Worm (Caenorhabditis elegans) whole organism, L4 larva: ENCODE measurements around the gene tat-3.

Source experiments
- F37D6.2 ChIP-seq: sonication (generic microtip); optimal IDR thresholded peaks from 2 replicates; lab custom pipeline; 2016; ENCODE audit warnings: mild to moderate bottlenecking, missing genetic modification characterization, missing compliant biosample characterization
- T20F7.1 ChIP-seq: fragments of 200-800 bp; sonication (Bioruptor generic); optimal IDR thresholded peaks from 2 replicates; lab custom pipeline; 2018; ENCODE audit warnings: mild to moderate bottlenecking, missing genetic modification characterization, missing compliant biosample characterization
- T26A8.4 ChIP-seq: fragments of 200-800 bp; sonication (Bioruptor generic); IDR thresholded peaks from 2 replicates; pipeline ENCODE4 v1.3.6; 2022; ENCODE audit warnings: missing genetic modification characterization, missing compliant biosample characterization
- aha-1 ChIP-seq: fragments of 150-350 bp; peaks from one replicate; lab custom pipeline; 2014; ENCODE audit warnings: missing biosample characterization, missing genetic modification characterization
- aly-2 ChIP-seq: sonication (generic microtip); optimal IDR thresholded peaks from 2 replicates; lab custom pipeline; 2018; ENCODE audit warnings: missing biosample characterization, missing genetic modification characterization
- attf-4 ChIP-seq: sonication (generic microtip); optimal IDR thresholded peaks from 3 replicates; lab custom pipeline; 2017; ENCODE audit warnings: missing biosample characterization, missing genetic modification characterization
- ceh-32 ChIP-seq: sonication (generic microtip); optimal IDR thresholded peaks from 2 replicates; lab custom pipeline; 2016; ENCODE audit warnings: mild to moderate bottlenecking, missing genetic modification characterization, missing compliant biosample characterization; ENCODE audit not compliant: poor library complexity
- ceh-62 ChIP-seq: sonication (generic microtip); optimal IDR thresholded peaks from 2 replicates; lab custom pipeline; 2017; ENCODE audit warnings: missing biosample characterization, missing genetic modification characterization
- dmd-6 ChIP-seq: fragments of 200-800 bp; sonication (Bioruptor generic); IDR thresholded peaks from 2 replicates; pipeline ENCODE4 v1.3.6; 2022; ENCODE audit warnings: missing genetic modification reagents, missing genetic modification characterization, missing compliant biosample characterization
- dpl-1 ChIP-seq: fragments of 150-350 bp; optimal IDR thresholded peaks from 2 replicates; lab custom pipeline; 2014; ENCODE audit warnings: missing biosample characterization, missing genetic modification reagents, missing genetic modification characterization
- gei-8 ChIP-seq: fragments of 200-800 bp; sonication (Bioruptor generic); optimal IDR thresholded peaks from 2 replicates; lab custom pipeline; 2018; ENCODE audit warnings: mild to moderate bottlenecking, missing genetic modification characterization, missing compliant biosample characterization
- hlh-11 ChIP-seq: fragments of 200-800 bp; sonication (Bioruptor generic); optimal IDR thresholded peaks from 2 replicates; lab custom pipeline; 2018; ENCODE audit warnings: mild to moderate bottlenecking, missing genetic modification characterization, missing compliant biosample characterization
- hlh-30 ChIP-seq: sonication (generic microtip); optimal IDR thresholded peaks from 2 replicates; lab custom pipeline; 2017; ENCODE audit warnings: antibody characterized with exemption, mild to moderate bottlenecking, missing genetic modification characterization, missing compliant biosample characterization; ENCODE audit not compliant: insufficient read depth
- lin-1 ChIP-seq: fragments of 200-800 bp; sonication (Bioruptor generic); IDR thresholded peaks from 2 replicates; pipeline ENCODE4 v1.3.6; 2022; ENCODE audit warnings: missing genetic modification reagents, missing genetic modification characterization, missing compliant biosample characterization
- lin-13 ChIP-seq: fragments of 150-350 bp; optimal IDR thresholded peaks from 2 replicates; lab custom pipeline; 2014; ENCODE audit warnings: missing biosample characterization, missing genetic modification reagents, missing genetic modification characterization
- madf-5 ChIP-seq, 2 experiments: fragments of 200-800 bp; sonication (Bioruptor generic); IDR thresholded peaks; 2 replicates each; pipeline ENCODE4 v1.3.6; 2022; ENCODE audit warnings: missing compliant biosample characterization in 2 of 2, missing genetic modification characterization in 2 of 2
- mdl-1 ChIP-seq, 2 experiments: fragments of 150-350 bp in 1 of 2; sonication (generic microtip) in 1 of 2; optimal IDR thresholded peaks; 2 replicates each; lab custom pipeline; 2014 to 2017; ENCODE audit warnings: missing biosample characterization in 2 of 2, missing genetic modification characterization in 2 of 2
- nhr-11 ChIP-seq: fragments of 150-350 bp; optimal IDR thresholded peaks from 2 replicates; lab custom pipeline; 2014; ENCODE audit warnings: missing biosample characterization, missing genetic modification characterization
- nhr-25 ChIP-seq: sonication (generic microtip); optimal IDR thresholded peaks from 2 replicates; lab custom pipeline; 2017; ENCODE audit warnings: missing genetic modification characterization, mild to moderate bottlenecking, missing compliant biosample characterization, antibody characterized with exemption, moderate library complexity, borderline replicate concordance; ENCODE audit not compliant: insufficient read depth
- nhr-28 ChIP-seq: fragments of 150-350 bp; optimal IDR thresholded peaks from 2 replicates; lab custom pipeline; 2014; ENCODE audit warnings: missing biosample characterization, missing genetic modification characterization
- nhr-41 ChIP-seq: fragments of 200-800 bp; sonication (Bioruptor generic); IDR thresholded peaks from 2 replicates; pipeline ENCODE4 v1.3.6; 2022; ENCODE audit warnings: missing genetic modification reagents, missing genetic modification characterization, missing compliant biosample characterization
- pqm-1 ChIP-seq: sonication (generic microtip); optimal IDR thresholded peaks from 2 replicates; lab custom pipeline; 2017; ENCODE audit warnings: missing biosample characterization, missing genetic modification characterization
- saeg-2 ChIP-seq: fragments of 200-800 bp; sonication (Bioruptor generic); IDR thresholded peaks from 2 replicates; pipeline ENCODE4 v1.3.6; 2022; ENCODE audit warnings: missing genetic modification reagents, missing genetic modification characterization, missing compliant biosample characterization
- snpc-1.2 ChIP-seq: fragments of 200-800 bp; sonication (Bioruptor generic); IDR thresholded peaks from 2 replicates; pipeline ENCODE4 v1.3.6; 2022; ENCODE audit warnings: missing genetic modification reagents, missing genetic modification characterization, missing compliant biosample characterization
- spr-1 ChIP-seq: sonication (generic microtip); optimal IDR thresholded peaks from 2 replicates; lab custom pipeline; 2016; ENCODE audit warnings: mild to moderate bottlenecking, missing genetic modification characterization, missing compliant biosample characterization
- spr-3 ChIP-seq: fragments of 200-800 bp; sonication (Bioruptor generic); optimal IDR thresholded peaks from 2 replicates; lab custom pipeline; 2018; ENCODE audit warnings: mild to moderate bottlenecking, missing genetic modification characterization, missing compliant biosample characterization
- tag-97 ChIP-seq: fragments of 200-800 bp; sonication (Bioruptor generic); IDR thresholded peaks from 2 replicates; pipeline ENCODE4 v1.3.6; 2022; ENCODE audit warnings: missing genetic modification characterization, missing compliant biosample characterization
- unc-130 ChIP-seq: sonication (generic microtip); optimal IDR thresholded peaks from 2 replicates; lab custom pipeline; 2016; ENCODE audit warnings: missing genetic modification reagents, missing genetic modification characterization, missing compliant biosample characterization
- unc-39 ChIP-seq: sonication (generic microtip); optimal IDR thresholded peaks from 2 replicates; lab custom pipeline; 2017; ENCODE audit warnings: missing biosample characterization, missing genetic modification characterization
- unc-62 ChIP-seq, 3 experiments: fragments of 150-350 bp in 1 of 3; sonication (generic microtip); optimal IDR thresholded peaks in 2 of 3; peaks in 1 of 3; 1 replicate in 1 of 3; 2 replicates in 2 of 3; lab custom pipeline; 2014 to 2017; ENCODE audit warnings: missing biosample characterization in 3 of 3, missing genetic modification characterization in 3 of 3, missing genetic modification reagents in 3 of 3, missing genotype in 1 of 3
- zfp-2 ChIP-seq: sonication (generic microtip); optimal IDR thresholded peaks from 2 replicates; lab custom pipeline; 2016; ENCODE audit warnings: mild to moderate bottlenecking, missing genetic modification characterization, missing compliant biosample characterization
- zip-2 ChIP-seq: fragments of 150-350 bp; optimal IDR thresholded peaks from 2 replicates; lab custom pipeline; 2014; ENCODE audit warnings: missing biosample characterization, missing genetic modification characterization
- ztf-7 ChIP-seq: fragments of 150-350 bp; optimal IDR thresholded peaks from 2 replicates; lab custom pipeline; 2014; ENCODE audit warnings: missing biosample characterization, missing genetic modification characterization

tat-3 gene

DNA sequence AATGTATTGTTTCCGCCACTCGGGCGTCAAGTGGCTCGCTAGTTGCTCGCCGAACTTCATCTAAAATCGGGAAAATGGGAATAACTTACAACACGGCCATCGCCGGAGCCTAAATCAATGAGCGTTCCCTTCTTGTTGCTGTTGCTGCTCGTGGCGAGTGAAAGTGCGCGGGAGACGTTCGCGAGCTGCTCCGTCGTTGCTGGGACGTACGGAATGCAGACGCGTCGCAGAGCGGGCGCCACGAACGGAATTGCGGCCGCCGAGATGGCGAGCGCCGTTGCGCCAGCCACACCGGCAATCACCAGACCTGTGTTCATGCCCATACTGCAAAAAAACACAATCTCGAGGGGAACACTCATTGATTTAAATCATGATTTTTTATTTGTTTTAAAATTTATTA is 24.0 kb downstream of the tat-3 start (continued):
- no peak for TF ChIP-seq T20F7.1 (GFP tag; lab: Kevin White, UChicago)
- TF ChIP-seq T26A8.4 (GFP tag; lab: Robert Waterston, UW): no peak
- TF ChIP-seq nhr-11: no peak

DNA sequence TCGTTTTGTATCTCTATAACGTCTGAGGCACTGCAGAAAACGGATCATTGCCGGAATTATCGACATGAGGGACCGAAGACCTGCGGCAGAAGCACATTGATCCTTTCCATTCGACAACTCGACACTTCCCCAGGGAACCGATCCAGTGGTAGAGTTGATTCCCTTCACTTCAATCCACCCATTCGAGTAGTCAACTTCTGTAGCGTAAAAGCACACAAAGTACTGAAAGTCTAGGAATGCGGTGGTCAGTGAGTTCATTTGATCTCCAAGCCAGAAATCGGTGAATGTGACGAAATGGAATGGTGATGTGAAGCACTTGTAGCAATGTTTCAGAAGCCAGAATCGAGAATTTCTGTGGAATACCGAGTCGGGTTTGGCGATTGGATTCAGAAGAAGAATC is 26.0 kb downstream of the tat-3 start:
- TF ChIP-seq pqm-1 (no peak), unc-62 (GFP tag; optimal IDR thresholded peaks at IDR 0.05 in 1 of 2; lab: Kevin White, UChicago) (peak in 1 of 2 experiments; percentile 95), unc-62 (tag; optimal IDR thresholded peaks at IDR 0.05; lab: Kevin White, UChicago) (no peak)
- TF ChIP-seq, all 104 proteins: peak for 1

ce11 chrIII:10703833-10704232 is 26.7 kb downstream of the tat-3 start:
- TF ChIP-seq nhr-25 (tag; lab: Kevin White, UChicago) (no peak), aha-1 (tag; lab: Kevin White, UChicago) (peak; percentile 88)

DNA sequence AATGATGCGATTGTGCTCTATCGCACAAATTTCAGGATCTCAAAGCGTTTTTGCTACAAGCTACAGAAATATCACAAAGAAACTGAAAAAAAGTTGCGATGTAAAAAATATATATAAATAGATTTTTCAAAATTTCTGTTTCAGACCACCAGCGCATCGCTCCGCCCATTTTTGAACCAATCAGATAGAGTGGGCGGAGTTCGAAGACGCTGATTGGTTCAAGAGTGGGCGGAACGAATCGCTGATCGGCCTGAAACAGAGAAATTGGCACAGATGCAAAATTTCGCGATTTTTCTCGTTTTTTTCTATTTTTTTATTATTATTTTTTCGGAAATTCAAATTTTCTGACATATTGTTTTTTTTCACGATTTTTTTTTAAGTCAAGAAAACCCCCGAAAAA is 27.7 kb downstream of the tat-3 start:
- TF ChIP-seq spr-3 (GFP tag; lab: Kevin White, UChicago): no peak
- no peak for TF ChIP-seq nhr-41 (GFP tag; lab: Robert Waterston, UW)
- no peak for TF ChIP-seq aly-2 (tag; lab: Kevin White, UChicago)
- no peak for TF ChIP-seq ceh-62 (tag; lab: Kevin White, UChicago)
- TF ChIP-seq T20F7.1 (GFP tag; lab: Kevin White, UChicago): no peak
- TF ChIP-seq attf-4 (tag; lab: Kevin White, UChicago): no peak
- no peak for TF ChIP-seq unc-39
- no peak for TF ChIP-seq madf-5 (GFP tag; IDR thresholded peaks at IDR 0.05; lab: Robert Waterston, UW)
- TF ChIP-seq hlh-11 (tag; lab: Kevin White, UChicago): no peak
- no peak for TF ChIP-seq mdl-1 (tag; optimal IDR thresholded peaks at IDR 0.05; lab: Kevin White, UChicago)
- no peak for TF ChIP-seq saeg-2 (GFP tag; lab: Robert Waterston, UW)
- TF ChIP-seq lin-13 (GFP tag; lab: Kevin White, UChicago): no peak
- no peak for TF ChIP-seq snpc-1.2
- no peak for TF ChIP-seq tag-97 (GFP tag; lab: Robert Waterston, UW)
- no peak for TF ChIP-seq zfp-2
- TF ChIP-seq hlh-30 (tag; lab: Kevin White, UChicago): no peak
- TF ChIP-seq dpl-1 (GFP tag; lab: Kevin White, UChicago): no peak
- no peak for TF ChIP-seq unc-62 (GFP tag; optimal IDR thresholded peaks at IDR 0.05 in 1 of 2; lab: Kevin White, UChicago)
- no peak for TF ChIP-seq unc-62 (tag; optimal IDR thresholded peaks at IDR 0.05; lab: Kevin White, UChicago)

DNA sequence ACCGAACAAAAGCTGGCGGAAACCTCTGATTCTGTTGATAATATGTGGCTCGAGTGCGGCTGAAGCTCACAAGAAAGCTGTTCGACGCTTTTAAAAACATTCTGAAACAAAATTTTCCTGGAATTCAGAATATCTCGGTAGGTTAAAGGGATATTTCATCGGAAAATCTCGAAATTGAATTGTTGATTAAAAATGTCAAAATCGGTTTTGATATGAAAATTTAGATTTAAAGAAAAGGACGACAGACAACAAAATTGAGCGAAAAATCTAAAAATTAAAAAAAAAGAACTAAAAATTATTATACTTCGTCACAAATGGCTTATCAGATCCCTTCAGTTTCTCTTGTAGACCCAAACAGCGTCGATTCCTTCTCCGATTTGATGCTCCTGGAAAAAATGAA is 30.0 kb downstream of the tat-3 start, which contains the start of gene Y39A1A.20:
Y39A1A.20 (minus strand) TSS at position 101 of the 400 bp plus-strand sequence.
- TF ChIP-seq F37D6.2 (tag; lab: Kevin White, UChicago) (no peak), aha-1 (tag; lab: Kevin White, UChicago) (peak; percentile 83), gei-8 (GFP tag; lab: Kevin White, UChicago) (no peak)

DNA sequence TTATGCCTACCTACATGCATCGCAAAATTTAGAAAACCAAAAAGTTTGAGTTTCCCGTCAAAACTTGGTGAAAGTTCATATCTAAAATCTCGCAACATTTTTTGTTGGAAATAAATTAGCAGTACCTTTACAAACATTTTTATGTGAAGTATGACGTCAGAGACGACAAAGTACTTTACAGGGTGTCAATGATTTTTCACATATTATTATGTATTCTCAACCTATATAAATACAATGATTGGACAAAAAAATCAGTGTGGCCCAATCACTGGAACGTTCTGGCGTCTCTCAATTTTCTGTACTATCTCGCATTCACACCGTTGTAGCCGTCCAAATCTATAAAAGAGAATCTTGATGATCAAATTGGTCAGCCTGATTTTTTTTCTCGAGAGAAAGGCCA is 36.2 kb downstream of the tat-3 start, which contains the start of the genes Y39A1A.18 and fmo-3:
Y39A1A.18 (minus strand) TSS at position 192 of the 400 bp plus-strand sequence.
fmo-3 (plus strand) TSS at position 388 of the 400 bp plus-strand sequence.
- TF ChIP-seq unc-39: no peak
- TF ChIP-seq zip-2: no peak
- no peak for TF ChIP-seq unc-130
- TF ChIP-seq nhr-28: peak; percentile 38
- no peak for TF ChIP-seq spr-1 (tag; lab: Kevin White, UChicago)
- TF ChIP-seq, all 104 proteins: peak for 1

- TF ChIP-seq ceh-32 (tag; lab: Kevin White, UChicago) (no peak), lin-1 (no peak), gei-8 (GFP tag; lab: Kevin White, UChicago) (no peak), ztf-7 (no peak), dmd-6 (GFP tag; lab: Robert Waterston, UW) (no peak)
- TF ChIP-seq, all 104 proteins: peak for 0
Measured at ce11 chrIII:10691019-10691418, 39.5 kb downstream of the tat-3 start, which contains the start of gene Y39A1A.17. Gene Y39A1A.17, minus strand, starts transcription at chrIII:10691119.
